Fruit fly (Drosophila melanogaster) whole organism, pupa: Measurements from ENCODE around the gene Trmt61.
A peak's percentile ranks its signal among the peaks of the same experiment; 100 is the strongest.

ENCODE experiments used
- CG12605 ChIP-seq: fragments of 200-800 bp; sonication (Bioruptor generic); IDR thresholded peaks from 2 replicates; pipeline ENCODE4 v1.3.6; 2022; ENCODE audit warnings: missing biosample characterization, missing genetic modification characterization
- CG13204 ChIP-seq: fragments of 200-800 bp; sonication (Bioruptor generic); optimal IDR thresholded peaks from 2 replicates; lab custom pipeline; 2018; ENCODE audit warnings: missing biosample characterization, mild to moderate bottlenecking, missing genetic modification characterization, moderate library complexity
- CG14655 ChIP-seq: fragments of 200-800 bp; sonication (Bioruptor generic); optimal IDR thresholded peaks from 3 replicates; lab custom pipeline; 2017; ENCODE audit warnings: mild to moderate bottlenecking, missing biosample characterization, missing genetic modification reagents, missing genetic modification characterization
- CG32121 ChIP-seq: fragments of 200-800 bp; sonication (Bioruptor generic); IDR thresholded peaks from 2 replicates; pipeline ENCODE4 v1.3.6; 2022; ENCODE audit warnings: missing biosample characterization, missing genetic modification characterization
- CG34367 ChIP-seq: fragments of 200-800 bp; sonication (Bioruptor generic); optimal IDR thresholded peaks from 2 replicates; lab custom pipeline; 2018; ENCODE audit warnings: missing biosample characterization, mild to moderate bottlenecking, missing genetic modification characterization
- CG9948 ChIP-seq: fragments of 200-800 bp; sonication (Bioruptor generic); optimal IDR thresholded peaks from 2 replicates; lab custom pipeline; 2018; ENCODE audit warnings: missing biosample characterization, mild to moderate bottlenecking, missing genetic modification characterization, moderate library complexity
- EcR ChIP-seq: fragments of 200-800 bp; sonication (Bioruptor generic); optimal IDR thresholded peaks from 3 replicates; lab custom pipeline; 2019; ENCODE audit warnings: missing biosample characterization, missing genetic modification characterization, mild to moderate bottlenecking, moderate library complexity, missing genetic modification reagents
- Ets98B ChIP-seq: fragments of 200-800 bp; sonication (Bioruptor generic); IDR thresholded peaks from 2 replicates; pipeline ENCODE4 v1.3.6; 2022; ENCODE audit warnings: missing biosample characterization, missing genetic modification characterization
- Pif1B ChIP-seq: fragments of 200-800 bp; sonication (Bioruptor generic); optimal IDR thresholded peaks from 3 replicates; lab custom pipeline; 2016; ENCODE audit warnings: missing biosample characterization, missing genetic modification characterization
- Snoo ChIP-seq: fragments of 200-800 bp; sonication (Bioruptor generic); optimal IDR thresholded peaks from 3 replicates; lab custom pipeline; 2017; ENCODE audit warnings: missing biosample characterization, mild to moderate bottlenecking, missing genetic modification characterization, inconsistent platforms
- fd96Ca ChIP-seq: fragments of 200-800 bp; sonication (Bioruptor generic); IDR thresholded peaks from 3 replicates; pipeline ENCODE4 v1.3.6; 2022; ENCODE audit warnings: missing biosample characterization, missing genetic modification characterization
- gl ChIP-seq: fragments of 200-800 bp; sonication (Bioruptor generic); optimal IDR thresholded peaks from 2 replicates; lab custom pipeline; 2018; ENCODE audit warnings: missing biosample characterization, mild to moderate bottlenecking, missing genetic modification characterization

DNA sequence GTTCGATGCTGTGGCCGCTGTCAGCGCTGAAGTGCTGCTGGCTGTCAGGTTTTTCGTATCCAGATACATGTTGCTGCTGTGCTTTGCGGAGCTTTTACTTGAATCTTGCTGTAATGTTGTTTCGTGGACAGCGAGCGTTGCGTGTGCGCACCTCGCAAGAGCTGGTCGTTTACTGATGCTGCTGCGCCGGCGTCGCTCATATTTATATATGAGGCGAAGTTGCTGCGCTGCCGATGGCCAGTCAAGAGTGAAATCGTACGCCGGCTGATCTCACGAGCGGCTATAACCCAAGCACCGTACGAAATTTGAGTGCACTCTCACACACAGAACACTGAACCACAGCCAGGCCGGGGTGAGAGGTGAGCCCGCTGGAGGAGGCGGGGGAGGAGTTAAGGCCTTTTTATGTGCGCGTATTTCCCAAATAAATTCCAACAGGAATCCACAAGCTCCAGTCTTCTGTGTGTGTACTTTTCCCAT, 42.0 kb upstream of the Trmt61 start:
- TF ChIP-seq gl (tag; lab: Kevin White, UChicago), result no peak
- no peak for TF ChIP-seq CG34367 (tag; lab: Kevin White, UChicago)
- TF ChIP-seq Snoo (tag; lab: Kevin White, UChicago), result no peak
- no peak for TF ChIP-seq CG9948 (tag; lab: Kevin White, UChicago)
- TF ChIP-seq CG32121 (GFP tag; lab: Robert Waterston, UW), result no peak
- no peak for TF ChIP-seq Pif1B (GFP tag; lab: Kevin White, UChicago)
- TF ChIP-seq Ets98B (GFP tag; lab: Robert Waterston, UW), result peak; percentile 9; the same call in 1 of the 2 replicates
- no peak for TF ChIP-seq CG12605 (GFP tag; lab: Robert Waterston, UW)
- TF ChIP-seq CG14655 (GFP tag; lab: Kevin White, UChicago), result no peak
- peak; percentile 51 for TF ChIP-seq EcR
- TF ChIP-seq CG13204 (GFP tag; lab: Kevin White, UChicago), result no peak
- no peak; the same call in 2 of the 3 replicates for TF ChIP-seq fd96Ca (GFP tag; lab: Robert Waterston, UW)
